Worm (Caenorhabditis elegans) whole organism, L3 larva: ENCODE data around the gene C35D10.10.

Source experiments
- ceh-82 ChIP-seq: fragments of 150-350 bp; optimal IDR thresholded peaks from 2 replicates; lab custom pipeline; 2014; ENCODE audit warnings: missing biosample characterization, missing genetic modification characterization
- elt-2 ChIP-seq: sonication (generic microtip); optimal IDR thresholded peaks from 2 replicates; lab custom pipeline; 2016; ENCODE audit warnings: missing genetic modification reagents, mild to moderate bottlenecking, missing genetic modification characterization, missing compliant biosample characterization
- elt-3 ChIP-seq, 3 experiments: fragments of 150-350 bp in 1 of 3; sonication (generic microtip) in 2 of 3; optimal IDR thresholded peaks; 2 replicates in 2 of 3; 4 replicates in 1 of 3; lab custom pipeline; 2014 to 2017; ENCODE audit warnings: missing biosample characterization in 3 of 3, missing genetic modification characterization in 3 of 3
- eor-1 ChIP-seq, 2 experiments: fragments of 150-350 bp; optimal IDR thresholded peaks; 2 replicates each; lab custom pipeline; 2014 to 2018; ENCODE audit warnings: missing biosample characterization in 2 of 2, missing genetic modification characterization in 2 of 2
- fkh-2 ChIP-seq: fragments of 150-350 bp; optimal IDR thresholded peaks from 2 replicates; lab custom pipeline; 2014; ENCODE audit warnings: missing biosample characterization, missing genetic modification reagents, missing genetic modification characterization
- fos-1 ChIP-seq: fragments of 150-350 bp; optimal IDR thresholded peaks from 2 replicates; lab custom pipeline; 2014; ENCODE audit warnings: missing biosample characterization, missing genetic modification characterization
- unc-39 ChIP-seq: sonication (generic microtip); optimal IDR thresholded peaks from 4 replicates; lab custom pipeline; 2017; ENCODE audit warnings: missing biosample characterization, missing genetic modification characterization
- unc-62 ChIP-seq: fragments of 150-350 bp; sonication (generic microtip); optimal IDR thresholded peaks from 4 replicates; lab custom pipeline; 2014; ENCODE audit warnings: missing biosample characterization, missing genetic modification reagents, missing genetic modification characterization
- zag-1 ChIP-seq: fragments of 150-350 bp; optimal IDR thresholded peaks from 2 replicates; lab custom pipeline; 2014; ENCODE audit warnings: missing biosample characterization, missing genetic modification characterization
- ztf-4 ChIP-seq: fragments of 150-350 bp; optimal IDR thresholded peaks from 2 replicates; lab custom pipeline; 2014; ENCODE audit warnings: missing biosample characterization, missing genetic modification characterization

- TF ChIP-seq ceh-82 (tag; lab: Kevin White, UChicago): no peak
- no peak for TF ChIP-seq unc-39 (tag; lab: Kevin White, UChicago)
- TF ChIP-seq fos-1 (tag; lab: Kevin White, UChicago): no peak
- TF ChIP-seq fkh-2 (tag; lab: Kevin White, UChicago): no peak
- no peak for TF ChIP-seq ztf-4 (tag; lab: Kevin White, UChicago)
- TF ChIP-seq zag-1 (tag; lab: Kevin White, UChicago): no peak
- TF ChIP-seq elt-2 (tag; lab: Kevin White, UChicago): no peak
- TF ChIP-seq elt-3 (tag; optimal IDR thresholded peaks at IDR 0.05; lab: Kevin White, UChicago): no peak
- no peak for TF ChIP-seq unc-62 (GFP tag; lab: Kevin White, UChicago)
- TF ChIP-seq eor-1 (tag; optimal IDR thresholded peaks at IDR 0.05; lab: Kevin White, UChicago): no peak
These were observed 14.1 kb upstream of the C35D10.10 start for ce11 chrIII:4875663-4876062.
